Worm (Caenorhabditis elegans): ENCODE results near the gene F53F4.15.

F53F4.15 gene

ce11 chrV:13660115-13660514 is 39.3 kb downstream of the F53F4.15 start:
- TF ChIP-seq xbp-1 (tag; optimal IDR thresholded peaks at IDR 0.05) (no peak), ets-5 (GFP tag; IDR thresholded peaks at IDR 0.05) (no peak), ceh-88 (GFP tag; IDR thresholded peaks at IDR 0.05) (no peak), unc-98 (GFP tag; IDR thresholded peaks at IDR 0.05) (no peak), mef-2 (tag; optimal IDR thresholded peaks at IDR 0.05) (no peak), nhr-85 (tag) (peak; percentile 21)

ce11 chrV:13660660-13661325 is 40.0 kb downstream of the F53F4.15 start, which contains the start of gene letm-1:
Gene letm-1, plus strand, starts transcription at chrV:13661257.
- TF ChIP-seq C16A3.4 (tag; optimal IDR thresholded peaks at IDR 0.05) (peak; percentile 48), nhr-90 (tag; optimal IDR thresholded peaks at IDR 0.05; ENCODE audit: poor library complexity) (no peak), lsy-2 (tag; optimal IDR thresholded peaks at IDR 0.05) (peak in 1 of 2 experiments; percentile 12), zip-4 (GFP tag; optimal IDR thresholded peaks at IDR 0.05) (peak; percentile 40), unc-30 (tag; optimal IDR thresholded peaks at IDR 0.05) (no peak), sptf-1 (tag; optimal IDR thresholded peaks at IDR 0.05) (no peak), snpc-4 (tag; optimal IDR thresholded peaks at IDR 0.05) (no peak), vab-15 (tag; optimal IDR thresholded peaks at IDR 0.05) (no peak), sup-37 (GFP tag; optimal IDR thresholded peaks at IDR 0.05) (no peak), nhr-237 (tag; optimal IDR thresholded peaks at IDR 0.05) (no peak), pax-3 (tag; optimal IDR thresholded peaks at IDR 0.05) (no peak), snu-23 (GFP tag; optimal IDR thresholded peaks at IDR 0.05) (peak; percentile 39), aha-1 (tag; optimal IDR thresholded peaks at IDR 0.05) (no peak), lin-39 (tag; optimal IDR thresholded peaks at IDR 0.05) (no peak), grh-1 (GFP tag; IDR thresholded peaks at IDR 0.05) (no peak), blmp-1 (tag; optimal IDR thresholded peaks at IDR 0.05) (peak; percentile 17), fkh-4 (tag; optimal IDR thresholded peaks at IDR 0.05; ENCODE audit: borderline replicate concordance) (no peak), elt-2 (tag; optimal IDR thresholded peaks at IDR 0.05) (peak; percentile 2), elt-3 (tag; optimal IDR thresholded peaks at IDR 0.05) (peak in 1 of 6 experiments; percentile 12), F16B12.6 (tag; optimal IDR thresholded peaks at IDR 0.05) (no peak), fkh-10 (GFP tag; optimal IDR thresholded peaks at IDR 0.05) (no peak), unc-98 (GFP tag; IDR thresholded peaks at IDR 0.05) (no peak), swsn-7 (tag; optimal IDR thresholded peaks at IDR 0.05) (no peak), efl-3 (GFP tag; optimal IDR thresholded peaks at IDR 0.05) (no peak), ets-5 (GFP tag; IDR thresholded peaks at IDR 0.05) (no peak), mep-1 (tag; optimal IDR thresholded peaks at IDR 0.05) (no peak), nhr-47 (tag; optimal IDR thresholded peaks at IDR 0.05) (no peak), efl-1 (optimal IDR thresholded peaks at IDR 0.05) (no peak), efl-1 (GFP tag; optimal IDR thresholded peaks at IDR 0.05 in 1 of 2) (no peak), ceh-63 (GFP tag; optimal IDR thresholded peaks at IDR 0.05) (no peak), nhr-28 (tag; optimal IDR thresholded peaks at IDR 0.05) (no peak), ceh-90 (tag; optimal IDR thresholded peaks at IDR 0.05) (no peak), unc-130 (tag; optimal IDR thresholded peaks at IDR 0.05) (no peak), nhr-71 (tag; optimal IDR thresholded peaks at IDR 0.05) (peak; percentile 67), pag-3 (tag; optimal IDR thresholded peaks at IDR 0.05; ENCODE audit: borderline replicate concordance, insufficient read depth) (no peak), dpl-1 (GFP tag; optimal IDR thresholded peaks at IDR 0.05) (peak in 2 of 3 experiments; percentile 9 to 38), isw-1 (GFP tag; IDR thresholded peaks at IDR 0.05) (no peak), irx-1 (tag; optimal IDR thresholded peaks at IDR 0.05) (no peak), nhr-84 (tag; optimal IDR thresholded peaks at IDR 0.05) (no peak), lin-15B (tag; optimal IDR thresholded peaks at IDR 0.05) (no peak), nhr-19 (GFP tag; conservative IDR thresholded peaks at IDR 0.05) (peak; percentile 46), lin-14 (GFP tag; optimal IDR thresholded peaks at IDR 0.05) (peak; percentile 50), unc-86 (tag; optimal IDR thresholded peaks at IDR 0.05) (no peak), alr-1 (tag; optimal IDR thresholded peaks at IDR 0.05; ENCODE audit: borderline replicate concordance) (no peak), tlp-1 (tag; optimal IDR thresholded peaks at IDR 0.05) (no peak), C34B4.2 (tag; optimal IDR thresholded peaks at IDR 0.05) (no peak), hlh-17 (GFP tag; optimal IDR thresholded peaks at IDR 0.05; ENCODE audit: borderline replicate concordance) (no peak)

Measured in whole organism, L1 larva.